Worm (Caenorhabditis elegans) whole organism, young adult: ENCODE data around the gene T28A8.2.

Experiments used
- F57C9.4 ChIP-seq: sonication (generic microtip); optimal IDR thresholded peaks from 2 replicates; lab custom pipeline; 2017; ENCODE audit warnings: mild to moderate bottlenecking, missing genetic modification characterization, missing compliant biosample characterization
- Y56A3A.18 ChIP-seq: fragments of 200-800 bp; sonication (Bioruptor generic); IDR thresholded peaks from 2 replicates; pipeline ENCODE4 v1.3.6; 2022; ENCODE audit warnings: missing genetic modification reagents, missing genetic modification characterization, missing compliant biosample characterization
- ama-1 ChIP-seq, 3 experiments: fragments of 150-350 bp in 1 of 3; sonication (generic microtip) in 2 of 3; optimal IDR thresholded peaks; 2 replicates each; lab custom pipeline; 2014 to 2018; ENCODE audit warnings: missing biosample characterization in 2 of 3, missing genetic modification characterization in 2 of 3, missing genetic modification reagents in 2 of 3
- lag-1 ChIP-seq: fragments of 200-800 bp; sonication (Bioruptor generic); IDR thresholded peaks from 2 replicates; pipeline ENCODE4 v1.3.6; 2022; ENCODE audit warnings: missing genetic modification reagents, missing genetic modification characterization, missing compliant biosample characterization
- madf-3 ChIP-seq: fragments of 200-800 bp; sonication (Bioruptor generic); IDR thresholded peaks from 2 replicates; pipeline ENCODE4 v1.3.6; 2022; ENCODE audit warnings: missing genetic modification reagents, missing genetic modification characterization, missing compliant biosample characterization
- rec-8 ChIP-seq, 2 experiments: sonication (generic microtip); optimal IDR thresholded peaks; 2 replicates each; lab custom pipeline; 2016; ENCODE audit warnings: mild to moderate bottlenecking in 2 of 2, missing genetic modification characterization in 2 of 2, missing genetic modification reagents in 2 of 2, missing genotype in 2 of 2, missing biosample characterization in 1 of 2, missing compliant biosample characterization in 1 of 2, moderate library complexity in 1 of 2

DNA sequence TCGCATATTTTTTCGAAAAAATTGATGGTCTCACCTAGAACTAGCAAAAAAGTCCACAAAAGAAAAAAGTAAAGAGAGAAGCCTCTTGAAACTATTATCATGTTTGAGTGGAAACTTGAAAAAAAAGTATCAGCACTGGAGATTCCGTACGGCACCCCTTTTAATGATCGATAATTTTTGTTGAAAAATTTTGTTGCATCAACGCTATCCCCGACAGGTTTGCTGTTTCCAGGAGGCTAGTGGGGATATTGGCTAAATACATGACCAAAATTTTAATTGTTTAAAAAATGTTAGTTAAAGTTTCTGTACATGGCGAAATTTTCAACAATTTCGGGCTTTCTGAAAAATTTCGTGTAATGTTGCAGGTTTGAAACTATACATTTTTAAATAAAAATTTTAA lies at the start of gene T28A8.2:
- TF ChIP-seq ama-1 (optimal IDR thresholded peaks at IDR 0.05; lab: Kevin White, UChicago) (no peak), ama-1 (GFP tag; optimal IDR thresholded peaks at IDR 0.05; lab: Kevin White, UChicago) (no peak), rec-8 (tag; optimal IDR thresholded peaks at IDR 0.05; lab: Kevin White, UChicago) (no peak), lag-1 (GFP tag; lab: Robert Waterston, UW) (no peak), madf-3 (GFP tag; lab: Robert Waterston, UW) (no peak), F57C9.4 (tag; lab: Kevin White, UChicago) (no peak), Y56A3A.18 (no peak)
